Worm (Caenorhabditis elegans): Measurements from ENCODE around the gene bre-5.

Gene bre-5

ce11 chrIV:12012439-12013003 lies 38.5 kb downstream of the bre-5 start (continued):
- TF ChIP-seq lsy-2 (tag; optimal IDR thresholded peaks at IDR 0.05) (no peak), T20F7.1 (GFP tag; optimal IDR thresholded peaks at IDR 0.05) (no peak), daf-8 (GFP tag; IDR thresholded peaks at IDR 0.05) (no peak), lin-39 (tag; optimal IDR thresholded peaks at IDR 0.05) (no peak), nhr-25 (tag; optimal IDR thresholded peaks at IDR 0.05; ENCODE audit: borderline replicate concordance, insufficient read depth) (no peak), ZK546.5 (tag; optimal IDR thresholded peaks at IDR 0.05) (no peak), tag-97 (GFP tag; IDR thresholded peaks at IDR 0.05) (no peak), hif-1 (tag; optimal IDR thresholded peaks at IDR 0.05) (no peak), nhr-6 (tag; optimal IDR thresholded peaks at IDR 0.05) (no peak), mep-1 (tag; optimal IDR thresholded peaks at IDR 0.05) (no peak), vab-7 (GFP tag; IDR thresholded peaks at IDR 0.05) (no peak), jun-1 (tag; optimal IDR thresholded peaks at IDR 0.05) (no peak), attf-4 (tag; optimal IDR thresholded peaks at IDR 0.05) (no peak), unc-62 (GFP tag; optimal IDR thresholded peaks at IDR 0.05 in 1 of 2) (peak in 1 of 2 experiments; percentile 0), unc-62 (tag; optimal IDR thresholded peaks at IDR 0.05) (no peak), unc-130 (GFP tag; optimal IDR thresholded peaks at IDR 0.05) (no peak), skn-1 (tag; optimal IDR thresholded peaks at IDR 0.05) (no peak), ceh-28 (tag; optimal IDR thresholded peaks at IDR 0.05) (no peak), T26A8.4 (GFP tag; IDR thresholded peaks at IDR 0.05) (no peak), daf-16 (GFP tag; optimal IDR thresholded peaks at IDR 0.05) (peak in 1 of 2 experiments; percentile 81), daf-16 (tag; optimal IDR thresholded peaks at IDR 0.05) (no peak), spr-3 (GFP tag; optimal IDR thresholded peaks at IDR 0.05) (no peak), set-16 (GFP tag; IDR thresholded peaks at IDR 0.05) (peak; percentile 70), dmd-6 (GFP tag; IDR thresholded peaks at IDR 0.05) (no peak), egl-27 (tag; optimal IDR thresholded peaks at IDR 0.05) (no peak), F10B5.3 (tag; optimal IDR thresholded peaks at IDR 0.05) (no peak), zip-11 (GFP tag; IDR thresholded peaks at IDR 0.05) (no peak), mxl-2 (GFP tag; conservative IDR thresholded peaks at IDR 0.05) (no peak), snpc-4 (tag; optimal IDR thresholded peaks at IDR 0.05) (no peak), daf-12 (tag; optimal IDR thresholded peaks at IDR 0.05) (no peak), mxl-3 (GFP tag; optimal IDR thresholded peaks at IDR 0.05) (peak; percentile 38), ces-1 (GFP tag; optimal IDR thresholded peaks at IDR 0.05) (no peak), F44E2.7 (GFP tag; IDR thresholded peaks at IDR 0.05) (no peak), zag-1 (tag; optimal IDR thresholded peaks at IDR 0.05) (no peak)

ce11 chrIV:12010859-12011258 lies 40.2 kb downstream of the bre-5 start, which contains the start of the genes ZK617.26 and unc-22:
Gene ZK617.26, minus strand, starts transcription at chrIV:12010959.
Gene unc-22, minus strand, starts transcription at chrIV:12011007.
- TF ChIP-seq zfp-2 (tag; optimal IDR thresholded peaks at IDR 0.05) (no peak), saeg-2 (GFP tag; IDR thresholded peaks at IDR 0.05) (no peak), dmd-8 (GFP tag; IDR thresholded peaks at IDR 0.05) (no peak), mxl-3 (GFP tag; optimal IDR thresholded peaks at IDR 0.05) (no peak), madf-9 (GFP tag; conservative IDR thresholded peaks at IDR 0.05) (no peak), spr-1 (tag; optimal IDR thresholded peaks at IDR 0.05) (no peak), vab-7 (GFP tag; IDR thresholded peaks at IDR 0.05) (no peak), nhr-6 (tag; optimal IDR thresholded peaks at IDR 0.05) (no peak), daf-16 (GFP tag; optimal IDR thresholded peaks at IDR 0.05) (no peak), daf-16 (tag; optimal IDR thresholded peaks at IDR 0.05) (no peak), tag-97 (GFP tag; IDR thresholded peaks at IDR 0.05) (no peak), dve-1 (tag; optimal IDR thresholded peaks at IDR 0.05; ENCODE audit: insufficient read depth) (no peak), daf-8 (GFP tag; IDR thresholded peaks at IDR 0.05) (no peak), zip-2 (tag; optimal IDR thresholded peaks at IDR 0.05) (no peak), ztf-7 (tag; optimal IDR thresholded peaks at IDR 0.05) (no peak), lin-39 (tag; optimal IDR thresholded peaks at IDR 0.05) (no peak), T26A8.4 (GFP tag; IDR thresholded peaks at IDR 0.05) (no peak), ces-1 (GFP tag; optimal IDR thresholded peaks at IDR 0.05) (no peak), pqm-1 (tag; optimal IDR thresholded peaks at IDR 0.05) (no peak)

Measured in whole organism, L4 larva.